Fruit fly (Drosophila melanogaster) whole organism, embryonic: Measurements from ENCODE around the gene Myo10A.

ENCODE experiments used
- Adf1 ChIP-seq: fragments of 200-800 bp; sonication (Bioruptor generic); IDR thresholded peaks from 2 replicates; pipeline ENCODE4 v1.3.6; 2022; ENCODE audit warnings: missing biosample characterization, missing genetic modification characterization
- Bgb ChIP-seq: fragments of 200-800 bp; sonication (Bioruptor generic); IDR thresholded peaks from 2 replicates; pipeline ENCODE4 v1.3.6; 2022; ENCODE audit warnings: missing biosample characterization, missing genetic modification characterization; ENCODE audit not compliant: partially characterized antibody
- CG10431 ChIP-seq: fragments of 200-800 bp; sonication (Bioruptor generic); optimal IDR thresholded peaks from 3 replicates; lab custom pipeline; 2018; ENCODE audit warnings: missing biosample characterization, mild to moderate bottlenecking, missing genetic modification characterization
- CG10462 ChIP-seq: fragments of 200-800 bp; sonication (Bioruptor generic); optimal IDR thresholded peaks from 2 replicates; lab custom pipeline; 2016; ENCODE audit warnings: missing biosample characterization, missing genetic modification characterization
- CG13287 ChIP-seq: fragments of 200-800 bp; sonication (Bioruptor generic); IDR thresholded peaks from 2 replicates; pipeline ENCODE4 v1.3.6; 2022; ENCODE audit warnings: missing biosample characterization, missing genetic modification characterization; ENCODE audit not compliant: partially characterized antibody
- CG14860 ChIP-seq: fragments of 200-800 bp; sonication (Bioruptor generic); IDR thresholded peaks from 3 replicates; pipeline ENCODE4 v1.3.6; 2022; ENCODE audit warnings: missing biosample characterization, missing genetic modification characterization; ENCODE audit not compliant: partially characterized antibody
- CG16813 ChIP-seq: fragments of 200-800 bp; sonication (Bioruptor generic); IDR thresholded peaks from 3 replicates; pipeline ENCODE4 v1.3.6; 2022; ENCODE audit warnings: missing biosample characterization, missing genetic modification characterization; ENCODE audit not compliant: partially characterized antibody
- CG17568 ChIP-seq: fragments of 200-800 bp; sonication (Bioruptor generic); optimal IDR thresholded peaks from 2 replicates; lab custom pipeline; 2018; ENCODE audit warnings: missing biosample characterization, mild to moderate bottlenecking, missing genetic modification characterization, moderate library complexity
- CG18011 ChIP-seq: fragments of 200-800 bp; sonication (Bioruptor generic); optimal IDR thresholded peaks from 2 replicates; lab custom pipeline; 2017; ENCODE audit warnings: missing biosample characterization, missing genetic modification characterization, mild to moderate bottlenecking, moderate library complexity, missing genotype
- CG1832 ChIP-seq: fragments of 200-800 bp; sonication (Bioruptor generic); optimal IDR thresholded peaks from 2 replicates; lab custom pipeline; 2017; ENCODE audit warnings: missing biosample characterization, mild to moderate bottlenecking, missing genetic modification characterization, inconsistent platforms
- CG18764 ChIP-seq: fragments of 200-800 bp; sonication (Bioruptor generic); optimal IDR thresholded peaks from 3 replicates; lab custom pipeline; 2016; ENCODE audit warnings: missing biosample characterization, missing genetic modification characterization
- CG3163 ChIP-seq: fragments of 200-800 bp; sonication (Bioruptor generic); optimal IDR thresholded peaks from 3 replicates; lab custom pipeline; 2016; ENCODE audit warnings: missing biosample characterization, missing genetic modification characterization
- CG32532 ChIP-seq: fragments of 200-800 bp; sonication (Bioruptor generic); IDR thresholded peaks from 2 replicates; pipeline ENCODE4 v1.3.6; 2022; ENCODE audit warnings: missing biosample characterization, missing genetic modification characterization
- CG34224 ChIP-seq: fragments of 200-800 bp; sonication (Bioruptor generic); IDR thresholded peaks from 3 replicates; pipeline ENCODE4 v1.3.6; 2022; ENCODE audit warnings: missing biosample characterization, missing genetic modification characterization; ENCODE audit not compliant: partially characterized antibody
- CG4328 ChIP-seq: fragments of 200-800 bp; sonication (Bioruptor generic); optimal IDR thresholded peaks from 3 replicates; lab custom pipeline; 2017; ENCODE audit warnings: missing biosample characterization, missing genetic modification reagents, missing genetic modification characterization
- CG6689 ChIP-seq: fragments of 200-800 bp; sonication (Bioruptor generic); IDR thresholded peaks from 2 replicates; pipeline ENCODE4 v1.3.6; 2022; ENCODE audit warnings: missing biosample characterization, missing genetic modification characterization
- CG6791 ChIP-seq: fragments of 200-800 bp; sonication (Bioruptor generic); IDR thresholded peaks from 3 replicates; pipeline ENCODE4 v1.3.6; 2022; ENCODE audit warnings: missing biosample characterization, missing genetic modification characterization; ENCODE audit not compliant: partially characterized antibody
- CG7745 ChIP-seq: fragments of 200-800 bp; sonication (Bioruptor generic); optimal IDR thresholded peaks from 2 replicates; lab custom pipeline; 2018; ENCODE audit warnings: missing biosample characterization, mild to moderate bottlenecking, missing genetic modification characterization, moderate library complexity
- CG7839 ChIP-seq: fragments of 200-800 bp; sonication (Bioruptor generic); optimal IDR thresholded peaks from 3 replicates; lab custom pipeline; 2018; ENCODE audit warnings: missing biosample characterization, mild to moderate bottlenecking, missing genetic modification characterization, moderate library complexity
- CG9437 ChIP-seq: fragments of 200-800 bp; sonication (Bioruptor generic); optimal IDR thresholded peaks from 2 replicates; lab custom pipeline; 2018; ENCODE audit warnings: missing biosample characterization, mild to moderate bottlenecking, missing genetic modification characterization
- Camta ChIP-seq: fragments of 200-800 bp; sonication (Bioruptor generic); optimal IDR thresholded peaks from 2 replicates; lab custom pipeline; 2016; ENCODE audit warnings: missing biosample characterization, missing genetic modification characterization
- Chrac-16 ChIP-seq: fragments of 200-800 bp; sonication (Bioruptor generic); optimal IDR thresholded peaks from 3 replicates; lab custom pipeline; 2016; ENCODE audit warnings: missing biosample characterization, missing genetic modification characterization
- Dfd ChIP-seq, 2 experiments: fragments of >200 bp; optimal IDR thresholded peaks; 2 replicates each; lab custom pipeline; 2017; ENCODE audit warnings: missing biosample characterization in 2 of 2, missing genetic modification characterization in 2 of 2
- Dll ChIP-seq: fragments of 200-800 bp; sonication (Bioruptor generic); IDR thresholded peaks from 4 replicates; pipeline ENCODE4 v1.3.6; 2022; ENCODE audit warnings: missing biosample characterization, missing genetic modification characterization; ENCODE audit not compliant: partially characterized antibody
- Ets97D ChIP-seq: fragments of 200-800 bp; sonication (Bioruptor generic); optimal IDR thresholded peaks from 3 replicates; lab custom pipeline; 2016; ENCODE audit warnings: missing biosample characterization, missing genetic modification characterization
- MBD-R2 ChIP-seq: fragments of 200-800 bp; sonication (Bioruptor generic); IDR thresholded peaks from 2 replicates; pipeline ENCODE4 v1.3.6; 2022; ENCODE audit warnings: missing biosample characterization, missing genetic modification characterization
- Med ChIP-seq: fragments of 200-800 bp; sonication (Bioruptor generic); peaks from one replicate; lab custom pipeline; 2016; ENCODE audit warnings: missing biosample characterization, missing genetic modification characterization, mild to moderate bottlenecking, inconsistent platforms, moderate library complexity
- Nf-YA ChIP-seq: fragments of 200-800 bp; sonication (Bioruptor generic); IDR thresholded peaks from 2 replicates; pipeline ENCODE4 v1.3.6; 2022; ENCODE audit warnings: missing biosample characterization, missing genetic modification characterization
- Nf-YB ChIP-seq: fragments of 200-800 bp; sonication (Bioruptor generic); optimal IDR thresholded peaks from 3 replicates; lab custom pipeline; 2019; ENCODE audit warnings: missing biosample characterization, mild to moderate bottlenecking, missing genetic modification characterization, moderate library complexity
- Nf-YC ChIP-seq: fragments of 200-800 bp; optimal IDR thresholded peaks from 3 replicates; lab custom pipeline; 2019; ENCODE audit warnings: missing biosample characterization, mild to moderate bottlenecking, missing genetic modification characterization, moderate library complexity
- Pdp1 ChIP-seq, 2 experiments: fragments of 200-800 bp; sonication (Bioruptor generic); optimal IDR thresholded peaks; 3 replicates each; lab custom pipeline; 2016; ENCODE audit warnings: missing biosample characterization in 2 of 2, missing genetic modification characterization in 2 of 2, mild to moderate bottlenecking in 1 of 2, moderate library complexity in 1 of 2
- Sry-β ChIP-seq: fragments of 200-800 bp; sonication (Bioruptor generic); optimal IDR thresholded peaks from 2 replicates; lab custom pipeline; 2018; ENCODE audit warnings: missing biosample characterization, mild to moderate bottlenecking, missing genetic modification characterization, moderate library complexity
- abd-A ChIP-seq: fragments of 200-800 bp; sonication (Bioruptor generic); optimal IDR thresholded peaks from 3 replicates; lab custom pipeline; 2019; ENCODE audit warnings: missing biosample characterization, mild to moderate bottlenecking, missing genetic modification characterization, moderate library complexity
- bbx ChIP-seq: fragments of 200-800 bp; sonication (Bioruptor generic); IDR thresholded peaks from 2 replicates; pipeline ENCODE4 v1.3.6; 2022; ENCODE audit warnings: missing biosample characterization, missing genetic modification characterization; ENCODE audit not compliant: partially characterized antibody
- dimm ChIP-seq: fragments of 200-800 bp; sonication (Bioruptor generic); IDR thresholded peaks from 2 replicates; pipeline ENCODE4 v1.3.6; 2022; ENCODE audit warnings: missing biosample characterization, missing genetic modification characterization
- dmrt11E ChIP-seq: fragments of 200-800 bp; sonication (Bioruptor generic); optimal IDR thresholded peaks from 3 replicates; lab custom pipeline; 2018; ENCODE audit warnings: missing biosample characterization, mild to moderate bottlenecking, missing genetic modification characterization, moderate library complexity
- hbn ChIP-seq: fragments of 200-800 bp; sonication (Bioruptor generic); IDR thresholded peaks from 2 replicates; pipeline ENCODE4 v1.3.6; 2022; ENCODE audit warnings: missing biosample characterization, missing genetic modification characterization; ENCODE audit not compliant: partially characterized antibody
- inv ChIP-seq: fragments of 200-800 bp; sonication (Bioruptor generic); IDR thresholded peaks from 2 replicates; pipeline ENCODE4 v1.3.6; 2022; ENCODE audit warnings: missing biosample characterization, missing genetic modification characterization; ENCODE audit not compliant: partially characterized antibody
- klu ChIP-seq: fragments of 200-800 bp; sonication (Bioruptor generic); IDR thresholded peaks from 2 replicates; pipeline ENCODE4 v1.3.6; 2022; ENCODE audit warnings: missing biosample characterization, missing genetic modification characterization
- lmd ChIP-seq: fragments of 200-800 bp; sonication (Bioruptor generic); IDR thresholded peaks from 2 replicates; pipeline ENCODE4 v1.3.6; 2022; ENCODE audit warnings: missing biosample characterization, missing genetic modification characterization
- pzg ChIP-seq: fragments of 200-800 bp; sonication (Bioruptor generic); optimal IDR thresholded peaks from 3 replicates; lab custom pipeline; 2018; ENCODE audit warnings: missing biosample characterization, mild to moderate bottlenecking, missing genetic modification characterization, moderate library complexity
- slbo ChIP-seq: fragments of 200-800 bp; sonication (Bioruptor generic); IDR thresholded peaks from 2 replicates; pipeline ENCODE4 v1.3.6; 2022; ENCODE audit warnings: missing biosample characterization, missing genetic modification characterization
- unc-4 ChIP-seq: fragments of 200-800 bp; sonication (Bioruptor generic); IDR thresholded peaks from 2 replicates; pipeline ENCODE4 v1.3.6; 2022; ENCODE audit warnings: missing biosample characterization, missing genetic modification characterization; ENCODE audit not compliant: partially characterized antibody
- wdn ChIP-seq: fragments of 200-800 bp; sonication (Bioruptor generic); IDR thresholded peaks from 2 replicates; pipeline ENCODE4 v1.3.6; 2022; ENCODE audit warnings: missing biosample characterization, missing genetic modification characterization
- zen2 ChIP-seq: fragments of 200-800 bp; sonication (Bioruptor generic); IDR thresholded peaks from 3 replicates; pipeline ENCODE4 v1.3.6; 2022; ENCODE audit warnings: missing biosample characterization, missing genetic modification characterization; ENCODE audit not compliant: partially characterized antibody
- zf30C ChIP-seq: fragments of 200-800 bp; sonication (Bioruptor generic); optimal IDR thresholded peaks from 3 replicates; lab custom pipeline; 2018; ENCODE audit warnings: missing biosample characterization, mild to moderate bottlenecking, missing genetic modification characterization
- zfh1 ChIP-seq: fragments of 200-800 bp; sonication (Bioruptor generic); IDR thresholded peaks from 3 replicates; pipeline ENCODE4 v1.3.6; 2022; ENCODE audit warnings: missing biosample characterization, missing genetic modification characterization

Gene Myo10A

dm6 chrX:10906222-10906866, 24.3 kb upstream of the Myo10A start (continued):
- TF ChIP-seq inv (peak; percentile 14; the same call in 1 of the 2 replicates), Camta (GFP tag; lab: Kevin White, UChicago) (no peak), CG7745 (tag; lab: Kevin White, UChicago) (no peak), bbx (GFP tag; lab: Robert Waterston, UW) (peak; percentile 18; the same call in 1 of the 2 replicates), hbn (GFP tag; lab: Robert Waterston, UW) (peak; percentile 18; the same call in 1 of the 2 replicates), CG3163 (GFP tag; lab: Kevin White, UChicago) (no peak), abd-A (tag; lab: Kevin White, UChicago) (no peak), lmd (no peak), CG13287 (peak; percentile 24; the same call in 1 of the 2 replicates), Med (GFP tag; lab: Kevin White, UChicago) (peak; percentile 26), Dll (GFP tag; lab: Robert Waterston, UW) (0 out of 4 replicates have a peak, but pooled peaks have one; percentile 35), CG4328 (GFP tag; lab: Kevin White, UChicago) (no peak), Adf1 (GFP tag; lab: Robert Waterston, UW) (peak; percentile 78; the same call in 1 of the 2 replicates), CG18764 (GFP tag; lab: Kevin White, UChicago) (no peak), Bgb (GFP tag; lab: Robert Waterston, UW) (peak; percentile 49; the same call in 1 of the 2 replicates), CG34224 (GFP tag; lab: Robert Waterston, UW) (no peak), slbo (no peak), CG6791 (GFP tag; lab: Robert Waterston, UW) (no peak), unc-4 (peak; percentile 54; the same call in 1 of the 2 replicates), CG32532 (GFP tag; lab: Robert Waterston, UW) (no peak), CG6689 (GFP tag; lab: Robert Waterston, UW) (no peak), Pdp1 (GFP tag; optimal IDR thresholded peaks at IDR 0.05; lab: Kevin White, UChicago) (no peak), zfh1 (GFP tag; lab: Robert Waterston, UW) (no peak), dmrt11E (tag; lab: Kevin White, UChicago) (no peak), zf30C (GFP tag; lab: Kevin White, UChicago) (peak; percentile 5), MBD-R2 (GFP tag; lab: Robert Waterston, UW) (0 out of 2 replicates have a peak, but pooled peaks have one; percentile 16), klu (GFP tag; lab: Robert Waterston, UW) (no peak), Nf-YB (GFP tag; lab: Kevin White, UChicago) (no peak), CG14860 (GFP tag; lab: Robert Waterston, UW) (0 out of 3 replicates have a peak, but pooled peaks have one; percentile 16), Ets97D (peak; percentile 9), zen2 (GFP tag; lab: Robert Waterston, UW) (no peak), Nf-YA (no peak), dimm (GFP tag; lab: Robert Waterston, UW) (no peak), Dfd (GFP tag; optimal IDR thresholded peaks at IDR 0.05; lab: Kevin White, UChicago) (no peak), CG1832 (GFP tag; lab: Kevin White, UChicago) (no peak), CG16813 (GFP tag; lab: Robert Waterston, UW) (no peak), Sry-β (peak; percentile 55), wdn (GFP tag; lab: Robert Waterston, UW) (no peak), Chrac-16 (GFP tag; lab: Kevin White, UChicago) (no peak), CG7839 (tag; lab: Kevin White, UChicago) (no peak), Nf-YC (tag; lab: Kevin White, UChicago) (no peak), pzg (peak; percentile 1), CG10431 (GFP tag; lab: Kevin White, UChicago) (no peak), CG18011 (GFP tag; lab: Kevin White, UChicago) (no peak), CG10462 (GFP tag; lab: Kevin White, UChicago) (no peak), CG9437 (GFP tag; lab: Kevin White, UChicago) (no peak), CG17568 (GFP tag; lab: Kevin White, UChicago) (no peak)
